Fruit fly (Drosophila melanogaster) whole organism, adult: ENCODE measurements around the gene PH4alphaEFB.
A peak's percentile ranks its signal among the peaks of the same experiment; 100 is the strongest.

ENCODE experiments used
- CG11617 ChIP-seq: fragments of 200-800 bp; sonication (Bioruptor generic); optimal IDR thresholded peaks from 2 replicates; lab custom pipeline; 2017; ENCODE audit warnings: mild to moderate bottlenecking, missing biosample characterization, missing genetic modification reagents, missing genetic modification characterization
- CG1620 ChIP-seq: fragments of 200-800 bp; sonication (Bioruptor generic); optimal IDR thresholded peaks from 2 replicates; lab custom pipeline; 2016; ENCODE audit warnings: missing biosample characterization, missing genetic modification characterization
- kay ChIP-seq: fragments of 200-800 bp; sonication (Bioruptor generic); peaks from one replicate; lab custom pipeline; 2016; ENCODE audit warnings: missing biosample characterization, missing genetic modification characterization, borderline replicate concordance

- peak; percentile 86 for TF ChIP-seq kay (GFP tag; lab: Kevin White, UChicago)
- TF ChIP-seq CG1620 (GFP tag; lab: Kevin White, UChicago): no peak
- no peak for TF ChIP-seq CG11617 (GFP tag; lab: Kevin White, UChicago)
These were observed 22.2 kb upstream of the PH4alphaEFB start, which contains the start of gene CG15537 for dm6 chr3R:30443549-30444133.
